Fruit fly (Drosophila melanogaster) whole organism, embryonic: ENCODE measurements around the gene mRpL30.

ENCODE experiments used
- Atf3 ChIP-seq: fragments of 200-800 bp; sonication (Bioruptor generic); optimal IDR thresholded peaks from 3 replicates; lab custom pipeline; 2016; ENCODE audit warnings: missing biosample characterization, missing genetic modification characterization
- Atf6 ChIP-seq: fragments of 200-800 bp; sonication (Bioruptor generic); IDR thresholded peaks from 2 replicates; pipeline ENCODE4 v1.3.6; 2022; ENCODE audit warnings: missing biosample characterization, missing genetic modification characterization
- CG10209 ChIP-seq: fragments of 200-800 bp; sonication (Bioruptor generic); optimal IDR thresholded peaks from 3 replicates; lab custom pipeline; 2017; ENCODE audit warnings: missing biosample characterization, mild to moderate bottlenecking, missing genetic modification characterization, missing genetic modification reagents
- CG10979 ChIP-seq: fragments of 200-800 bp; sonication (Bioruptor generic); optimal IDR thresholded peaks from 2 replicates; lab custom pipeline; 2018; ENCODE audit warnings: missing biosample characterization, mild to moderate bottlenecking, missing genetic modification characterization, moderate library complexity
- CG12219 ChIP-seq: fragments of 200-800 bp; sonication (Bioruptor generic); optimal IDR thresholded peaks from 3 replicates; lab custom pipeline; 2018; ENCODE audit warnings: missing biosample characterization, mild to moderate bottlenecking, missing genetic modification characterization
- CG15011 ChIP-seq: fragments of 200-800 bp; sonication (Bioruptor generic); optimal IDR thresholded peaks from 3 replicates; lab custom pipeline; 2018; ENCODE audit warnings: missing biosample characterization, mild to moderate bottlenecking, missing genetic modification characterization
- CG15269 ChIP-seq: fragments of 200-800 bp; sonication (Bioruptor generic); optimal IDR thresholded peaks from 2 replicates; lab custom pipeline; 2018; ENCODE audit warnings: missing biosample characterization, mild to moderate bottlenecking, missing genetic modification characterization, moderate library complexity
- CG1529 ChIP-seq: fragments of 200-800 bp; sonication (Bioruptor generic); optimal IDR thresholded peaks from 3 replicates; lab custom pipeline; 2018; ENCODE audit warnings: missing biosample characterization, missing genetic modification characterization
- CG1792 ChIP-seq: fragments of 200-800 bp; sonication (Bioruptor generic); optimal IDR thresholded peaks from 2 replicates; lab custom pipeline; 2016; ENCODE audit warnings: missing biosample characterization, missing genetic modification characterization
- CG2875 ChIP-seq: fragments of 200-800 bp; sonication (Bioruptor generic); optimal IDR thresholded peaks from 2 replicates; lab custom pipeline; 2017; ENCODE audit warnings: missing biosample characterization, mild to moderate bottlenecking, missing genetic modification characterization, missing genetic modification reagents
- CG3407 ChIP-seq: fragments of 200-800 bp; sonication (Bioruptor generic); optimal IDR thresholded peaks from 2 replicates; lab custom pipeline; 2018; ENCODE audit warnings: missing biosample characterization, mild to moderate bottlenecking, missing genetic modification characterization
- CG34224 ChIP-seq: fragments of 200-800 bp; sonication (Bioruptor generic); IDR thresholded peaks from 3 replicates; pipeline ENCODE4 v1.3.6; 2022; ENCODE audit warnings: missing biosample characterization, missing genetic modification characterization; ENCODE audit not compliant: partially characterized antibody
- CG5180 ChIP-seq: fragments of 200-800 bp; sonication (Bioruptor generic); optimal IDR thresholded peaks from 3 replicates; lab custom pipeline; 2017; ENCODE audit warnings: missing biosample characterization, missing genetic modification characterization, mild to moderate bottlenecking, moderate library complexity, missing genetic modification reagents
- CG6272 ChIP-seq: fragments of 200-800 bp; sonication (Bioruptor generic); IDR thresholded peaks from 2 replicates; pipeline ENCODE4 v1.3.6; 2022; ENCODE audit warnings: missing biosample characterization, missing genetic modification characterization
- CG6854 ChIP-seq: fragments of 200-800 bp; sonication (Bioruptor generic); optimal IDR thresholded peaks from 3 replicates; lab custom pipeline; 2017; ENCODE audit warnings: missing biosample characterization, mild to moderate bottlenecking, missing genetic modification characterization
- CG8388 ChIP-seq: fragments of 200-800 bp; sonication (Bioruptor generic); optimal IDR thresholded peaks from 2 replicates; lab custom pipeline; 2019; ENCODE audit warnings: missing biosample characterization, mild to moderate bottlenecking, missing genetic modification characterization, moderate library complexity
- CG8924 ChIP-seq: fragments of 200-800 bp; optimal IDR thresholded peaks from 3 replicates; lab custom pipeline; 2019; ENCODE audit warnings: missing biosample characterization, mild to moderate bottlenecking, missing genetic modification characterization, moderate library complexity
- CG8944 ChIP-seq: fragments of 200-800 bp; sonication (Bioruptor generic); optimal IDR thresholded peaks from 3 replicates; lab custom pipeline; 2016; ENCODE audit warnings: missing biosample characterization, missing genetic modification characterization
- Dad ChIP-seq: fragments of 200-800 bp; sonication (Bioruptor generic); optimal IDR thresholded peaks from 3 replicates; lab custom pipeline; 2016; ENCODE audit warnings: missing biosample characterization, missing genetic modification characterization
- Deaf1 ChIP-seq: fragments of 200-800 bp; optimal IDR thresholded peaks from 3 replicates; lab custom pipeline; 2019; ENCODE audit warnings: missing biosample characterization, mild to moderate bottlenecking, missing genetic modification characterization, moderate library complexity
- Eip74EF ChIP-seq, 2 experiments: fragments of 200-800 bp in 1 of 2; fragments of >200 bp in 1 of 2; sonication (Bioruptor generic) in 1 of 2; optimal IDR thresholded peaks; 2 replicates each; lab custom pipeline; 2017 to 2019; ENCODE audit warnings: missing biosample characterization in 2 of 2, missing genetic modification characterization in 2 of 2, mild to moderate bottlenecking in 1 of 2, moderate library complexity in 1 of 2
- HmgD ChIP-seq: fragments of 200-800 bp; sonication (Bioruptor generic); optimal IDR thresholded peaks from 3 replicates; lab custom pipeline; 2016; ENCODE audit warnings: missing biosample characterization, missing genetic modification characterization
- Lim3 ChIP-seq: fragments of 200-800 bp; sonication (Bioruptor generic); IDR thresholded peaks from 2 replicates; pipeline ENCODE4 v1.3.6; 2022; ENCODE audit warnings: missing biosample characterization, missing genetic modification characterization
- Max ChIP-seq: fragments of 200-800 bp; sonication (Bioruptor generic); optimal IDR thresholded peaks from 2 replicates; lab custom pipeline; 2016; ENCODE audit warnings: missing biosample characterization, mild to moderate bottlenecking, missing genetic modification characterization
- Mrtf ChIP-seq: fragments of 200-800 bp; sonication (Bioruptor generic); IDR thresholded peaks from 3 replicates; pipeline ENCODE4 v1.3.6; 2022; ENCODE audit warnings: missing biosample characterization, missing genetic modification characterization
- Nf-YB ChIP-seq: fragments of 200-800 bp; sonication (Bioruptor generic); optimal IDR thresholded peaks from 3 replicates; lab custom pipeline; 2019; ENCODE audit warnings: missing biosample characterization, mild to moderate bottlenecking, missing genetic modification characterization, moderate library complexity
- PHDP ChIP-seq: fragments of 200-800 bp; sonication (Bioruptor generic); optimal IDR thresholded peaks from 3 replicates; lab custom pipeline; 2018; ENCODE audit warnings: missing biosample characterization, mild to moderate bottlenecking, missing genetic modification characterization, moderate library complexity
- Sin3A ChIP-seq: fragments of >200 bp; optimal IDR thresholded peaks from 2 replicates; lab custom pipeline; 2018
- amos ChIP-seq: fragments of 200-800 bp; sonication (Bioruptor generic); IDR thresholded peaks from 2 replicates; pipeline ENCODE4 v1.3.6; 2022; ENCODE audit warnings: missing biosample characterization, missing genetic modification characterization; ENCODE audit not compliant: partially characterized antibody
- ash1 ChIP-seq: fragments of 200-800 bp; sonication (Bioruptor generic); optimal IDR thresholded peaks from 2 replicates; lab custom pipeline; 2018; ENCODE audit warnings: missing biosample characterization, mild to moderate bottlenecking, missing genetic modification characterization
- ato ChIP-seq: fragments of 200-800 bp; sonication (Bioruptor generic); IDR thresholded peaks from 2 replicates; pipeline ENCODE4 v1.3.6; 2022; ENCODE audit warnings: missing biosample characterization, missing genetic modification characterization; ENCODE audit not compliant: partially characterized antibody
- chinmo ChIP-seq: fragments of 200-800 bp; sonication (Bioruptor generic); IDR thresholded peaks from 4 replicates; pipeline ENCODE4 v1.3.6; 2022; ENCODE audit warnings: missing biosample characterization, missing genetic modification characterization; ENCODE audit not compliant: partially characterized antibody
- crc ChIP-seq: fragments of 200-800 bp; sonication (Bioruptor generic); optimal IDR thresholded peaks from 2 replicates; lab custom pipeline; 2016; ENCODE audit warnings: missing biosample characterization, missing genetic modification characterization
- dati ChIP-seq: fragments of 200-800 bp; sonication (Bioruptor generic); IDR thresholded peaks from 2 replicates; pipeline ENCODE4 v1.3.6; 2022; ENCODE audit warnings: missing biosample characterization, missing genetic modification characterization
- dm ChIP-seq: fragments of 200-800 bp; sonication (Bioruptor generic); optimal IDR thresholded peaks from 3 replicates; lab custom pipeline; 2016; ENCODE audit warnings: missing biosample characterization, missing genetic modification characterization
- en ChIP-seq: fragments of 200-800 bp; sonication (Bioruptor generic); optimal IDR thresholded peaks from 2 replicates; lab custom pipeline; 2016; ENCODE audit warnings: missing biosample characterization, missing genetic modification characterization
- gro ChIP-seq: fragments of 200-800 bp; sonication (Bioruptor generic); optimal IDR thresholded peaks from 2 replicates; lab custom pipeline; 2016; ENCODE audit warnings: missing biosample characterization, missing genetic modification characterization
- jing ChIP-seq: fragments of 200-800 bp; sonication (Bioruptor generic); optimal IDR thresholded peaks from 2 replicates; lab custom pipeline; 2018; ENCODE audit warnings: missing biosample characterization, mild to moderate bottlenecking, missing genetic modification characterization
- kay ChIP-seq: fragments of 200-800 bp; sonication (Bioruptor generic); optimal IDR thresholded peaks from 2 replicates; lab custom pipeline; 2016; ENCODE audit warnings: missing biosample characterization, missing genetic modification characterization
- ken ChIP-seq: fragments of 200-800 bp; sonication (Bioruptor generic); IDR thresholded peaks from 3 replicates; pipeline ENCODE4 v1.3.6; 2022; ENCODE audit warnings: missing biosample characterization, missing genetic modification characterization
- kni ChIP-seq: fragments of 200-800 bp; sonication (Bioruptor generic); optimal IDR thresholded peaks from 3 replicates; lab custom pipeline; 2017; ENCODE audit warnings: mild to moderate bottlenecking, missing biosample characterization, missing genetic modification reagents, missing genetic modification characterization
- lab ChIP-seq: fragments of 200-800 bp; sonication (Bioruptor generic); optimal IDR thresholded peaks from 3 replicates; lab custom pipeline; 2017; ENCODE audit warnings: missing biosample characterization, missing genetic modification characterization, mild to moderate bottlenecking, moderate library complexity, missing genetic modification reagents
- luna ChIP-seq: fragments of 200-800 bp; sonication (Bioruptor generic); optimal IDR thresholded peaks from 2 replicates; lab custom pipeline; 2016; ENCODE audit warnings: missing biosample characterization, missing genetic modification characterization
- mam ChIP-seq: fragments of 200-800 bp; sonication (Bioruptor generic); optimal IDR thresholded peaks from 3 replicates; lab custom pipeline; 2016; ENCODE audit warnings: missing biosample characterization, missing genetic modification characterization
- pan ChIP-seq, 4 experiments: fragments of >200 bp in 3 of 4; fragments of 200-800 bp in 1 of 4; sonication (Bioruptor generic) in 1 of 4; optimal IDR thresholded peaks in 3 of 4; IDR thresholded peaks in 1 of 4; 2 replicates each; pipeline versions ENCODE4 v1.3.6 to Lab custom; 2017 to 2022; ENCODE audit warnings: missing biosample characterization in 2 of 4, missing genetic modification characterization in 2 of 4, mixed read lengths in 1 of 4
- rib ChIP-seq: fragments of 200-800 bp; sonication (Bioruptor generic); IDR thresholded peaks from 2 replicates; pipeline ENCODE4 v1.3.6; 2022; ENCODE audit warnings: missing biosample characterization, missing genetic modification characterization
- sens-2 ChIP-seq: fragments of 200-800 bp; sonication (Bioruptor generic); IDR thresholded peaks from 2 replicates; pipeline ENCODE4 v1.3.6; 2022; ENCODE audit warnings: missing biosample characterization, missing genetic modification characterization
- sim ChIP-seq: fragments of 200-800 bp; sonication (Bioruptor generic); IDR thresholded peaks from 2 replicates; pipeline ENCODE4 v1.3.6; 2022; ENCODE audit warnings: missing biosample characterization, missing genetic modification characterization
- stwl ChIP-seq: fragments of 200-800 bp; sonication (Bioruptor generic); optimal IDR thresholded peaks from 3 replicates; lab custom pipeline; 2018; ENCODE audit warnings: missing biosample characterization, mild to moderate bottlenecking, missing genetic modification characterization, moderate library complexity
- wdn ChIP-seq: fragments of 200-800 bp; sonication (Bioruptor generic); IDR thresholded peaks from 2 replicates; pipeline ENCODE4 v1.3.6; 2022; ENCODE audit warnings: missing biosample characterization, missing genetic modification characterization
- zen ChIP-seq: fragments of 200-800 bp; sonication (Bioruptor generic); optimal IDR thresholded peaks from 3 replicates; lab custom pipeline; 2018; ENCODE audit warnings: missing biosample characterization, mild to moderate bottlenecking, missing genetic modification characterization, moderate library complexity

The mRpL30 gene

DNA sequence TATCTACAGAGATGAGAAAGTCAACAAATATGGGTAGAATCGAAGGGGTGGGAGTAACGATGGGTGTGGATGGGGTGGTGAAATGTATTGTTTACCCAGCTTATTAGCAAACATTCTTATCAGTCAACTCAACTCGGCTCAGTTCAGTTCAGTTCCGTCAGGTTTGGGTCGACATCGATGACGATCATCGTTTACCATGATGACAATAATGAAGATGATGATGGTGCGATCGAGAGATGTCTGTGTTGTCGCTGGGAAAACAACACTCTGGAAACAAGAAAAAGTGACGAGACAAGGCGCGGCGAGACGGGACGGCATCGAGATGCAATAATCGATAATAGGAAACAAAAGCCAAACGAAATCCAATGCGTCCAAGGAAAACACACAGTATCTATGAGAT is 37.9 kb upstream of the mRpL30 start (continued):
- TF ChIP-seq chinmo (GFP tag; lab: Robert Waterston, UW): no peak
- TF ChIP-seq CG10979 (tag; lab: Kevin White, UChicago): no peak
- no peak for TF ChIP-seq ato (GFP tag; lab: Robert Waterston, UW)
- no peak for TF ChIP-seq Sin3A (lab: Kevin White, UChicago)
- TF ChIP-seq Atf3 (GFP tag; lab: Kevin White, UChicago): no peak
- TF ChIP-seq Eip74EF (GFP tag; optimal IDR thresholded peaks at IDR 0.05; lab: Kevin White, UChicago): no peak
- peak; percentile 32 for TF ChIP-seq CG8924
- TF ChIP-seq CG5180: no peak
- no peak for TF ChIP-seq CG34224 (GFP tag; lab: Robert Waterston, UW)
- TF ChIP-seq Mrtf (GFP tag; lab: Robert Waterston, UW): no peak
- TF ChIP-seq amos (GFP tag; lab: Robert Waterston, UW): no peak
- TF ChIP-seq HmgD (GFP tag; lab: Kevin White, UChicago): no peak
- no peak for TF ChIP-seq stwl (tag; lab: Kevin White, UChicago)
- TF ChIP-seq CG3407 (GFP tag; lab: Kevin White, UChicago): peak; percentile 57
- peak; percentile 1 for TF ChIP-seq Nf-YB
- no peak for TF ChIP-seq ash1 (GFP tag; lab: Kevin White, UChicago)
- TF ChIP-seq mam (GFP tag; lab: Kevin White, UChicago): no peak
- no peak for TF ChIP-seq wdn (GFP tag; lab: Robert Waterston, UW)
- peak; percentile 20 for TF ChIP-seq CG12219
- TF ChIP-seq zen (tag; lab: Kevin White, UChicago): no peak
- TF ChIP-seq sens-2 (GFP tag; lab: Robert Waterston, UW): no peak
- TF ChIP-seq sim: no peak
- TF ChIP-seq CG15269: no peak
- peak; percentile 65 for TF ChIP-seq kni (GFP tag; lab: Kevin White, UChicago)
- no peak for TF ChIP-seq Deaf1
- no peak for TF ChIP-seq Lim3 (GFP tag; lab: Robert Waterston, UW)
- TF ChIP-seq ken (GFP tag; lab: Robert Waterston, UW): no peak
- peak; percentile 3 for TF ChIP-seq PHDP
- TF ChIP-seq crc (GFP tag; lab: Kevin White, UChicago): no peak
- TF ChIP-seq jing (GFP tag; lab: Kevin White, UChicago): no peak
- peak; percentile 35 for TF ChIP-seq lab (GFP tag; lab: Kevin White, UChicago)
- TF ChIP-seq dm: no peak
- no peak for TF ChIP-seq dati
- no peak for TF ChIP-seq Max
- TF ChIP-seq Dad: no peak
- TF ChIP-seq CG1529 (GFP tag; lab: Kevin White, UChicago): peak; percentile 44
- TF ChIP-seq CG10209: peak; percentile 14
- no peak for TF ChIP-seq CG6854
- TF ChIP-seq gro: no peak
- TF ChIP-seq luna (GFP tag; lab: Kevin White, UChicago): no peak
- TF ChIP-seq CG8388 (GFP tag; lab: Kevin White, UChicago): no peak
- TF ChIP-seq CG8944: no peak
- no peak for TF ChIP-seq en (GFP tag; lab: Kevin White, UChicago)
- no peak for TF ChIP-seq kay (GFP tag; lab: Kevin White, UChicago)
- TF ChIP-seq Atf6 (GFP tag; lab: Robert Waterston, UW): no peak
- TF ChIP-seq CG6272 (GFP tag; lab: Robert Waterston, UW): no peak
- TF ChIP-seq CG15011: no peak
- no peak for TF ChIP-seq pan (optimal IDR thresholded peaks at IDR 0.05; lab: Kevin White, UChicago)
- TF ChIP-seq pan (GFP tag; optimal IDR thresholded peaks at IDR 0.05 in 1 of 2, IDR thresholded peaks at IDR 0.05 in 1 of 2): no peak
- no peak for TF ChIP-seq rib (GFP tag; lab: Robert Waterston, UW)
- peak; percentile 8 for TF ChIP-seq CG1792 (GFP tag; lab: Kevin White, UChicago)
- TF ChIP-seq CG2875 (GFP tag; lab: Kevin White, UChicago): peak; percentile 29
